Worm (Caenorhabditis elegans): ENCODE results near the gene cct-3.

- TF ChIP-seq ceh-8 (GFP tag; optimal IDR thresholded peaks at IDR 0.05), result no peak
- peak; percentile 40 for TF ChIP-seq rnt-1 (tag; optimal IDR thresholded peaks at IDR 0.05)
- no peak for TF ChIP-seq ama-1 (optimal IDR thresholded peaks at IDR 0.05)
Measured at ce11 chrII:2219880-2220279, 13.5 kb upstream of the cct-3 start, which contains the start of gene Y59C2A.3.

Measured in whole organism, L1 larva.